Worm (Caenorhabditis elegans): Measurements from ENCODE around the gene W04G3.12.

The W04G3.12 gene

ce11 chrX:11031047-11031695 is 45.4 kb downstream of the W04G3.12 start (continued):
- no peak for TF ChIP-seq elt-1 (tag; optimal IDR thresholded peaks at IDR 0.05; ENCODE audit: borderline replicate concordance, insufficient read depth)
- no peak for TF ChIP-seq flh-1 (GFP tag; optimal IDR thresholded peaks at IDR 0.05)
- TF ChIP-seq pha-4 (tag; optimal IDR thresholded peaks at IDR 0.05), result peak; percentile 93
- no peak for TF ChIP-seq sem-2 (GFP tag; optimal IDR thresholded peaks at IDR 0.05)
- TF ChIP-seq hlh-1 (tag; optimal IDR thresholded peaks at IDR 0.05), result peak; percentile 91
- peak; percentile 99 for TF ChIP-seq ham-2 (GFP tag; optimal IDR thresholded peaks at IDR 0.05)
- peak; percentile 80 for TF ChIP-seq mls-2 (tag; optimal IDR thresholded peaks at IDR 0.05)

- no peak for TF ChIP-seq snpc-4 (tag; optimal IDR thresholded peaks at IDR 0.05)
- TF ChIP-seq bed-3 (GFP tag; optimal IDR thresholded peaks at IDR 0.05), result no peak
- no peak for TF ChIP-seq mls-2 (tag; optimal IDR thresholded peaks at IDR 0.05)
- TF ChIP-seq ceh-39 (tag; optimal IDR thresholded peaks at IDR 0.05), result no peak
- TF ChIP-seq lin-32 (GFP tag; optimal IDR thresholded peaks at IDR 0.05), result no peak
- TF ChIP-seq elt-1 (tag; optimal IDR thresholded peaks at IDR 0.05; ENCODE audit: borderline replicate concordance, insufficient read depth), result no peak
- TF ChIP-seq mep-1 (tag; optimal IDR thresholded peaks at IDR 0.05), result no peak
- no peak for TF ChIP-seq ceh-43 (GFP tag; optimal IDR thresholded peaks at IDR 0.05)
- no peak for TF ChIP-seq nhr-2 (tag; optimal IDR thresholded peaks at IDR 0.05)
- no peak for TF ChIP-seq tbx-8 (GFP tag; optimal IDR thresholded peaks at IDR 0.05)
- TF ChIP-seq nhr-76 (tag; optimal IDR thresholded peaks at IDR 0.05), result no peak
Observed at ce11 chrX:11028617-11029016, 48.0 kb downstream of the W04G3.12 start, which contains the start of gene ldb-1. Gene ldb-1, plus strand, starts transcription at chrX:11028917.

Data from whole organism, mixed stage, embryonic.